Worm (Caenorhabditis elegans) whole organism, L4 larva: ENCODE measurements around the gene K01A12.3.
A peak's percentile ranks its signal among the peaks of the same experiment; 100 is the strongest.

Experiments
- F10B5.3 ChIP-seq: sonication (generic microtip); optimal IDR thresholded peaks from 2 replicates; lab custom pipeline; 2016; ENCODE audit warnings: mild to moderate bottlenecking, missing genetic modification characterization, missing compliant biosample characterization
- F26F4.8 ChIP-seq: fragments of 200-800 bp; sonication (Bioruptor generic); conservative IDR thresholded peaks from 2 replicates; pipeline ENCODE4 v1.3.6; 2022; ENCODE audit warnings: missing genetic modification characterization, missing compliant biosample characterization
- T20F7.1 ChIP-seq: fragments of 200-800 bp; sonication (Bioruptor generic); optimal IDR thresholded peaks from 2 replicates; lab custom pipeline; 2018; ENCODE audit warnings: mild to moderate bottlenecking, missing genetic modification characterization, missing compliant biosample characterization
- T26A8.4 ChIP-seq: fragments of 200-800 bp; sonication (Bioruptor generic); IDR thresholded peaks from 2 replicates; pipeline ENCODE4 v1.3.6; 2022; ENCODE audit warnings: missing genetic modification characterization, missing compliant biosample characterization
- Y48G9A.11 ChIP-seq: fragments of 200-800 bp; sonication (Bioruptor generic); IDR thresholded peaks from 2 replicates; pipeline ENCODE4 v1.3.6; 2022; ENCODE audit warnings: missing genetic modification reagents, missing genetic modification characterization, missing compliant biosample characterization
- ZK337.2 ChIP-seq: fragments of 200-800 bp; sonication (Bioruptor generic); IDR thresholded peaks from 2 replicates; pipeline ENCODE4 v1.3.6; 2022; ENCODE audit warnings: missing genetic modification reagents, missing genetic modification characterization, missing compliant biosample characterization
- aha-1 ChIP-seq: fragments of 150-350 bp; peaks from one replicate; lab custom pipeline; 2014; ENCODE audit warnings: missing biosample characterization, missing genetic modification characterization
- arid-1 ChIP-seq: fragments of 200-800 bp; sonication (Bioruptor generic); conservative IDR thresholded peaks from 2 replicates; pipeline ENCODE4 v1.3.6; 2022; ENCODE audit warnings: missing genetic modification reagents, missing genetic modification characterization, missing compliant biosample characterization
- attf-4 ChIP-seq: sonication (generic microtip); optimal IDR thresholded peaks from 3 replicates; lab custom pipeline; 2017; ENCODE audit warnings: missing biosample characterization, missing genetic modification characterization
- ceh-28 ChIP-seq: fragments of 150-350 bp; optimal IDR thresholded peaks from 2 replicates; lab custom pipeline; 2014; ENCODE audit warnings: missing biosample characterization, missing genetic modification reagents, missing genetic modification characterization
- ceh-44 ChIP-seq: fragments of 200-800 bp; sonication (Bioruptor generic); IDR thresholded peaks from 2 replicates; pipeline ENCODE4 v1.3.6; 2022; ENCODE audit warnings: missing genetic modification reagents, missing genetic modification characterization, missing compliant biosample characterization
- ceh-82 ChIP-seq: sonication (generic microtip); optimal IDR thresholded peaks from 2 replicates; lab custom pipeline; 2017; ENCODE audit warnings: missing biosample characterization, missing genetic modification characterization
- ctbp-1 ChIP-seq: fragments of 200-800 bp; sonication (Bioruptor generic); IDR thresholded peaks from 2 replicates; pipeline ENCODE4 v1.3.6; 2022; ENCODE audit warnings: missing genetic modification reagents, missing genetic modification characterization, missing compliant biosample characterization
- daf-12 ChIP-seq: fragments of 150-350 bp; optimal IDR thresholded peaks from 2 replicates; lab custom pipeline; 2014; ENCODE audit warnings: missing biosample characterization, missing genetic modification reagents, missing genetic modification characterization
- daf-16 ChIP-seq, 3 experiments: sonication (generic microtip); optimal IDR thresholded peaks; 2 replicates each; lab custom pipeline; 2016 to 2017; ENCODE audit warnings: missing genetic modification characterization in 3 of 3, missing genetic modification reagents in 3 of 3, mild to moderate bottlenecking in 2 of 3, missing compliant biosample characterization in 2 of 3, missing biosample characterization in 1 of 3, moderate library complexity in 1 of 3
- daf-8 ChIP-seq: fragments of 200-800 bp; sonication (Bioruptor generic); IDR thresholded peaks from 2 replicates; pipeline ENCODE4 v1.3.6; 2022; ENCODE audit warnings: missing genetic modification characterization, missing compliant biosample characterization
- dmd-6 ChIP-seq: fragments of 200-800 bp; sonication (Bioruptor generic); IDR thresholded peaks from 2 replicates; pipeline ENCODE4 v1.3.6; 2022; ENCODE audit warnings: missing genetic modification reagents, missing genetic modification characterization, missing compliant biosample characterization
- dpl-1 ChIP-seq: fragments of 150-350 bp; optimal IDR thresholded peaks from 2 replicates; lab custom pipeline; 2014; ENCODE audit warnings: missing biosample characterization, missing genetic modification reagents, missing genetic modification characterization
- egl-43 ChIP-seq: fragments of 200-800 bp; sonication (Bioruptor generic); IDR thresholded peaks from 2 replicates; pipeline ENCODE4 v1.3.6; 2022; ENCODE audit warnings: missing genetic modification reagents, missing genetic modification characterization, missing compliant biosample characterization
- gei-8 ChIP-seq: fragments of 200-800 bp; sonication (Bioruptor generic); optimal IDR thresholded peaks from 2 replicates; lab custom pipeline; 2018; ENCODE audit warnings: mild to moderate bottlenecking, missing genetic modification characterization, missing compliant biosample characterization
- lim-7 ChIP-seq: fragments of 200-800 bp; sonication (Bioruptor generic); IDR thresholded peaks from 2 replicates; pipeline ENCODE4 v1.3.6; 2022; ENCODE audit warnings: missing genetic modification characterization, missing compliant biosample characterization
- lin-13 ChIP-seq: fragments of 150-350 bp; optimal IDR thresholded peaks from 2 replicates; lab custom pipeline; 2014; ENCODE audit warnings: missing biosample characterization, missing genetic modification reagents, missing genetic modification characterization
- lin-29 ChIP-seq: fragments of 200-800 bp; sonication (Bioruptor generic); IDR thresholded peaks from 2 replicates; pipeline ENCODE4 v1.3.6; 2022; ENCODE audit warnings: missing genetic modification reagents, missing genetic modification characterization, missing compliant biosample characterization
- lir-3 ChIP-seq: sonication (generic microtip); optimal IDR thresholded peaks from 2 replicates; lab custom pipeline; 2016; ENCODE audit warnings: mild to moderate bottlenecking, missing genetic modification characterization, missing compliant biosample characterization
- madf-5 ChIP-seq, 2 experiments: fragments of 200-800 bp; sonication (Bioruptor generic); IDR thresholded peaks; 2 replicates each; pipeline ENCODE4 v1.3.6; 2022; ENCODE audit warnings: missing compliant biosample characterization in 2 of 2, missing genetic modification characterization in 2 of 2
- mdt-29 ChIP-seq: fragments of 200-800 bp; sonication (Bioruptor generic); IDR thresholded peaks from 2 replicates; pipeline ENCODE4 v1.3.6; 2022; ENCODE audit warnings: missing genetic modification reagents, missing genetic modification characterization, missing compliant biosample characterization
- mep-1 ChIP-seq: fragments of 150-350 bp; sonication (generic microtip); optimal IDR thresholded peaks from 3 replicates; lab custom pipeline; 2014; ENCODE audit warnings: missing biosample characterization, missing genetic modification characterization
- mes-2 ChIP-seq: sonication (generic microtip); optimal IDR thresholded peaks from 2 replicates; lab custom pipeline; 2016; ENCODE audit warnings: missing genotype, mild to moderate bottlenecking, missing genetic modification characterization, missing compliant biosample characterization; ENCODE audit not compliant: poor library complexity, severe bottlenecking
- mxl-2 ChIP-seq: fragments of 200-800 bp; sonication (Bioruptor generic); conservative IDR thresholded peaks from 2 replicates; pipeline ENCODE4 v1.3.6; 2022; ENCODE audit warnings: missing genetic modification reagents, missing genetic modification characterization, missing compliant biosample characterization
- mxl-3 ChIP-seq: fragments of 200-800 bp; sonication (Bioruptor generic); optimal IDR thresholded peaks from 2 replicates; lab custom pipeline; 2018; ENCODE audit warnings: mild to moderate bottlenecking, missing genetic modification characterization, missing compliant biosample characterization
- nhr-102 ChIP-seq: sonication (generic microtip); optimal IDR thresholded peaks from 2 replicates; lab custom pipeline; 2016; ENCODE audit warnings: mild to moderate bottlenecking, missing genetic modification characterization, moderate library complexity, missing compliant biosample characterization
- nhr-11 ChIP-seq: fragments of 150-350 bp; optimal IDR thresholded peaks from 2 replicates; lab custom pipeline; 2014; ENCODE audit warnings: missing biosample characterization, missing genetic modification characterization
- nhr-25 ChIP-seq: sonication (generic microtip); optimal IDR thresholded peaks from 2 replicates; lab custom pipeline; 2017; ENCODE audit warnings: missing genetic modification characterization, mild to moderate bottlenecking, missing compliant biosample characterization, antibody characterized with exemption, moderate library complexity, borderline replicate concordance; ENCODE audit not compliant: insufficient read depth
- nhr-41 ChIP-seq: fragments of 200-800 bp; sonication (Bioruptor generic); IDR thresholded peaks from 2 replicates; pipeline ENCODE4 v1.3.6; 2022; ENCODE audit warnings: missing genetic modification reagents, missing genetic modification characterization, missing compliant biosample characterization
- pha-4 ChIP-seq, 2 experiments: fragments of 150-350 bp in 1 of 2; fragments of 200-800 bp in 1 of 2; sonication (Bioruptor generic) in 1 of 2; IDR thresholded peaks in 1 of 2; optimal IDR thresholded peaks in 1 of 2; 2 replicates each; pipeline versions ENCODE4 v1.3.6 to Lab custom; 2014 to 2022; ENCODE audit warnings: missing genetic modification characterization in 2 of 2, missing genetic modification reagents in 2 of 2, missing biosample characterization in 1 of 2, missing compliant biosample characterization in 1 of 2
- php-3 ChIP-seq: fragments of 200-800 bp; sonication (Bioruptor generic); IDR thresholded peaks from 2 replicates; pipeline ENCODE4 v1.3.6; 2022; ENCODE audit warnings: missing genetic modification reagents, missing genetic modification characterization, missing compliant biosample characterization
- rbr-2 ChIP-seq: sonication (generic microtip); optimal IDR thresholded peaks from 2 replicates; lab custom pipeline; 2016; ENCODE audit warnings: missing genotype, missing genetic modification characterization, missing compliant biosample characterization
- snpc-1.2 ChIP-seq: fragments of 200-800 bp; sonication (Bioruptor generic); IDR thresholded peaks from 2 replicates; pipeline ENCODE4 v1.3.6; 2022; ENCODE audit warnings: missing genetic modification reagents, missing genetic modification characterization, missing compliant biosample characterization
- unc-130 ChIP-seq: sonication (generic microtip); optimal IDR thresholded peaks from 2 replicates; lab custom pipeline; 2016; ENCODE audit warnings: missing genetic modification reagents, missing genetic modification characterization, missing compliant biosample characterization
- zag-1 ChIP-seq: fragments of 150-350 bp; optimal IDR thresholded peaks from 2 replicates; lab custom pipeline; 2014; ENCODE audit warnings: missing biosample characterization, missing genetic modification characterization
- zfp-2 ChIP-seq: sonication (generic microtip); optimal IDR thresholded peaks from 2 replicates; lab custom pipeline; 2016; ENCODE audit warnings: mild to moderate bottlenecking, missing genetic modification characterization, missing compliant biosample characterization
- zfp-3 ChIP-seq: fragments of 200-800 bp; sonication (Bioruptor generic); conservative IDR thresholded peaks from 2 replicates; pipeline ENCODE4 v1.3.6; 2022; ENCODE audit warnings: missing genetic modification reagents, missing genetic modification characterization, missing compliant biosample characterization

The K01A12.3 gene

DNA sequence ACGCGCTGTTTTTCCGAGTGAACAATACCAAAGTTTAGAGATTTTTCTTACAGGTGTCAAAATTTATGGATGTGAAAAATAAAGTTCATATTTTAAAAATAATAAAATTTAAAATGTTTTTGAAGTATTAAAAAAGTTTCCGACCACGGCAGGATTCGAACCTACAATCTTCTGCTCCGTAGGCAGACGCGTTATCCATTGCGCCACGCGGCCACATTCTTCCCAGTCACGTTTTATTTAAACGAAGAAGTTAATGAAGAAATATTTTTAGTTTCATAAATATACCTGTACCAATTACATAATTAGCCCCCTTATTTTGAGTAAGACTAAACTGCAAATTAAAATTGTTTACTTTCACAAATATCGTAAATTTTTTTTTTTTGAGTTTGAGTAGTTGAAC is 15.7 kb upstream of the K01A12.3 start (continued):
- no peak for TF ChIP-seq mxl-2
- no peak for TF ChIP-seq zag-1
- TF ChIP-seq nhr-25 = no peak
- 0 out of 2 replicates have a peak, but pooled peaks have one; percentile 45 for TF ChIP-seq F26F4.8 (GFP tag; lab: Robert Waterston, UW)
- no peak for TF ChIP-seq zfp-2 (tag; lab: Kevin White, UChicago)
- no peak for TF ChIP-seq daf-8 (GFP tag; lab: Robert Waterston, UW)
- peak; percentile 65 for TF ChIP-seq mes-2
- TF ChIP-seq zfp-3 (GFP tag; lab: Robert Waterston, UW) = 0 out of 2 replicates have a peak, but pooled peaks have one; percentile 19
- peak; percentile 49 for TF ChIP-seq nhr-102 (tag; lab: Kevin White, UChicago)
- no peak for TF ChIP-seq F10B5.3
- TF ChIP-seq lir-3 (tag; lab: Kevin White, UChicago) = no peak
- no peak for TF ChIP-seq php-3 (GFP tag; lab: Robert Waterston, UW)
- no peak for TF ChIP-seq nhr-11
- TF ChIP-seq T20F7.1 (GFP tag; lab: Kevin White, UChicago) = no peak
- TF ChIP-seq attf-4 (tag; lab: Kevin White, UChicago) = no peak
- 0 out of 2 replicates have a peak, but pooled peaks have one; percentile 40 for TF ChIP-seq ctbp-1 (GFP tag; lab: Robert Waterston, UW)
- TF ChIP-seq dpl-1 = no peak
- peak; percentile 67; the same call in 1 of the 2 replicates for TF ChIP-seq egl-43 (GFP tag; lab: Robert Waterston, UW)
- peak; percentile 34 for TF ChIP-seq mep-1
- TF ChIP-seq lin-13 (GFP tag; lab: Kevin White, UChicago) = no peak
- TF ChIP-seq gei-8 (GFP tag; lab: Kevin White, UChicago) = no peak
- peak; percentile 78 for TF ChIP-seq lim-7 (GFP tag; lab: Robert Waterston, UW)
- peak; percentile 43; the same call in 1 of the 2 replicates for TF ChIP-seq dmd-6
- TF ChIP-seq T26A8.4 (GFP tag; lab: Robert Waterston, UW) = no peak
- TF ChIP-seq aha-1 (tag; lab: Kevin White, UChicago) = peak; percentile 34
- no peak for TF ChIP-seq ceh-82
- TF ChIP-seq madf-5 (GFP tag; IDR thresholded peaks at IDR 0.05; lab: Robert Waterston, UW) = peak in 1 of 2 experiments; percentile 63; a peak in 1 of 4 replicates
- no peak for TF ChIP-seq lin-29 (GFP tag; lab: Robert Waterston, UW)
- TF ChIP-seq ceh-44 (GFP tag; lab: Robert Waterston, UW) = peak; percentile 65
- TF ChIP-seq mdt-29 (GFP tag; lab: Robert Waterston, UW) = peak; percentile 62; the same call in 1 of the 2 replicates
- TF ChIP-seq nhr-41 = no peak
- peak; percentile 34 for TF ChIP-seq unc-130
- TF ChIP-seq mxl-3 = no peak
- TF ChIP-seq daf-12 = no peak
- no peak for TF ChIP-seq ceh-28 (tag; lab: Kevin White, UChicago)
- TF ChIP-seq snpc-1.2 (GFP tag; lab: Robert Waterston, UW) = peak; percentile 74
- no peak for TF ChIP-seq ZK337.2 (GFP tag; lab: Robert Waterston, UW)
- peak; percentile 9 to 81 for TF ChIP-seq daf-16 (GFP tag; optimal IDR thresholded peaks at IDR 0.05; lab: Kevin White, UChicago)
- peak; percentile 57 for TF ChIP-seq daf-16 (tag; optimal IDR thresholded peaks at IDR 0.05; lab: Kevin White, UChicago)
- TF ChIP-seq arid-1 (GFP tag; lab: Robert Waterston, UW) = 0 out of 2 replicates have a peak, but pooled peaks have one; percentile 57
- TF ChIP-seq Y48G9A.11 (GFP tag; lab: Robert Waterston, UW) = 0 out of 2 replicates have a peak, but pooled peaks have one; percentile 14
- TF ChIP-seq pha-4 (GFP tag; IDR thresholded peaks at IDR 0.05; lab: Robert Waterston, UW) = peak; percentile 79
- TF ChIP-seq pha-4 (tag; optimal IDR thresholded peaks at IDR 0.05; lab: Kevin White, UChicago) = no peak
- TF ChIP-seq rbr-2 (tag; lab: Kevin White, UChicago) = no peak
